Worm (Caenorhabditis elegans) whole organism, L3 larva: ENCODE measurements around the gene ugt-6.

Experiments used
- ZK546.5 ChIP-seq: sonication (generic microtip); optimal IDR thresholded peaks from 2 replicates; lab custom pipeline; 2017; ENCODE audit warnings: missing biosample characterization, missing genetic modification characterization
- elt-2 ChIP-seq: sonication (generic microtip); optimal IDR thresholded peaks from 2 replicates; lab custom pipeline; 2016; ENCODE audit warnings: missing genetic modification reagents, mild to moderate bottlenecking, missing genetic modification characterization, missing compliant biosample characterization
- lin-15B ChIP-seq: fragments of 150-350 bp; optimal IDR thresholded peaks from 2 replicates; lab custom pipeline; 2014; ENCODE audit warnings: missing biosample characterization, missing genetic modification characterization
- mml-1 ChIP-seq: fragments of 150-350 bp; sonication (generic microtip); optimal IDR thresholded peaks from 3 replicates; lab custom pipeline; 2014; ENCODE audit warnings: missing biosample characterization, missing genetic modification characterization
- nhr-28 ChIP-seq: fragments of 150-350 bp; optimal IDR thresholded peaks from 2 replicates; lab custom pipeline; 2014; ENCODE audit warnings: missing biosample characterization, missing genetic modification characterization
- pha-4 ChIP-seq: fragments of 150-350 bp; optimal IDR thresholded peaks from 2 replicates; lab custom pipeline; 2014; ENCODE audit warnings: missing biosample characterization, missing genetic modification reagents, missing genetic modification characterization
- snpc-4 ChIP-seq: fragments of 150-350 bp; optimal IDR thresholded peaks from 2 replicates; lab custom pipeline; 2014; ENCODE audit warnings: missing biosample characterization, missing genetic modification characterization
- unc-39 ChIP-seq: sonication (generic microtip); optimal IDR thresholded peaks from 4 replicates; lab custom pipeline; 2017; ENCODE audit warnings: missing biosample characterization, missing genetic modification characterization

ce11 chrV:12760913-12761312, 37.1 kb downstream of the ugt-6 start, which contains the start of gene F18E2.15:
- no peak for TF ChIP-seq ZK546.5 (tag; lab: Kevin White, UChicago)
- no peak for TF ChIP-seq snpc-4 (tag; lab: Kevin White, UChicago)
- no peak for TF ChIP-seq pha-4
- TF ChIP-seq nhr-28 (tag; lab: Kevin White, UChicago): no peak
- TF ChIP-seq elt-2: no peak
- TF ChIP-seq mml-1 (tag; lab: Kevin White, UChicago): no peak
- TF ChIP-seq unc-39 (tag; lab: Kevin White, UChicago): no peak
- TF ChIP-seq lin-15B: no peak
